Worm (Caenorhabditis elegans): ENCODE results near the gene fbxb-3.
A peak's percentile ranks its signal among the peaks of the same experiment; 100 is the strongest.

Gene fbxb-3

ce11 chrIV:11820067-11820913 is 18.5 kb upstream of the fbxb-3 start (continued):
- TF ChIP-seq madf-8 (GFP tag; conservative IDR thresholded peaks at IDR 0.05) (peak; percentile 31), xnd-1 (tag; optimal IDR thresholded peaks at IDR 0.05) (peak; percentile 33), lsy-27 (tag; optimal IDR thresholded peaks at IDR 0.05; ENCODE audit: borderline replicate concordance, insufficient read depth) (no peak), Y53G8AR.9 (GFP tag; conservative IDR thresholded peaks at IDR 0.05) (peak; percentile 70; the same call in 1 of the 2 replicates), ztf-22 (GFP tag; optimal IDR thresholded peaks at IDR 0.05) (no peak), madf-6 (GFP tag; IDR thresholded peaks at IDR 0.05) (peak; percentile 74), attf-6 (GFP tag; IDR thresholded peaks at IDR 0.05) (peak; percentile 64), hlh-12 (tag; optimal IDR thresholded peaks at IDR 0.05) (no peak), dox-1 (GFP tag; IDR thresholded peaks at IDR 0.05) (0 out of 2 replicates have a peak, but pooled peaks have one; percentile 22), rcor-1 (GFP tag; IDR thresholded peaks at IDR 0.05) (peak; percentile 64), ceh-100 (GFP tag; IDR thresholded peaks at IDR 0.05) (no peak), let-526 (GFP tag; IDR thresholded peaks at IDR 0.05) (peak; percentile 43; the same call in 1 of the 2 replicates), athp-1 (tag; optimal IDR thresholded peaks at IDR 0.05) (peak; percentile 79), D2030.7 (GFP tag; IDR thresholded peaks at IDR 0.05) (peak; percentile 27), ZK185.1 (tag; optimal IDR thresholded peaks at IDR 0.05; ENCODE audit: poor library complexity, severe bottlenecking) (peak; percentile 53), repo-1 (tag; optimal IDR thresholded peaks at IDR 0.05) (peak; percentile 64), F10E7.11 (tag; optimal IDR thresholded peaks at IDR 0.05) (no peak), somi-1 (GFP tag; optimal IDR thresholded peaks at IDR 0.05) (no peak), lin-54 (GFP tag; optimal IDR thresholded peaks at IDR 0.05) (peak; percentile 63), lsl-1 (GFP tag; optimal IDR thresholded peaks at IDR 0.05) (peak; percentile 27), pha-4 (tag; optimal IDR thresholded peaks at IDR 0.05) (peak; percentile 53), pbrm-1 (GFP tag; IDR thresholded peaks at IDR 0.05) (peak; percentile 53), Y56A3A.18 (GFP tag; IDR thresholded peaks at IDR 0.05) (peak; percentile 63; the same call in 1 of the 2 replicates), dpff-1 (tag; optimal IDR thresholded peaks at IDR 0.05) (no peak), mcd-1 (GFP tag; IDR thresholded peaks at IDR 0.05) (peak; percentile 12; the same call in 1 of the 2 replicates), lag-1 (GFP tag; IDR thresholded peaks at IDR 0.05) (no peak), unc-130 (GFP tag; optimal IDR thresholded peaks at IDR 0.05) (peak; percentile 42), B0035.1 (tag; optimal IDR thresholded peaks at IDR 0.05) (peak; percentile 8), Y67H2A.10 (GFP tag; conservative IDR thresholded peaks at IDR 0.05) (no peak), efl-1 (GFP tag; optimal IDR thresholded peaks at IDR 0.05) (peak; percentile 5), snpc-4 (GFP tag; optimal IDR thresholded peaks at IDR 0.05) (no peak), snpc-4 (tag; optimal IDR thresholded peaks at IDR 0.05) (peak in 2 of 4 experiments; percentile 2 to 43)

- TF ChIP-seq chd-7 (tag; optimal IDR thresholded peaks at IDR 0.05) (peak; percentile 53), lsl-1 (GFP tag; optimal IDR thresholded peaks at IDR 0.05) (no peak), gei-17 (GFP tag; optimal IDR thresholded peaks at IDR 0.05) (no peak), unc-130 (GFP tag; optimal IDR thresholded peaks at IDR 0.05) (no peak), unc-62 (GFP tag; optimal IDR thresholded peaks at IDR 0.05) (no peak), bed-2 (GFP tag; IDR thresholded peaks at IDR 0.05) (no peak), hmg-20 (GFP tag; IDR thresholded peaks at IDR 0.05) (no peak), lin-40 (tag; optimal IDR thresholded peaks at IDR 0.05) (peak; percentile 69), ztf-18 (tag; optimal IDR thresholded peaks at IDR 0.05) (peak; percentile 55), F23B12.7 (tag; optimal IDR thresholded peaks at IDR 0.05; ENCODE audit: insufficient read depth) (no peak), Y95B8A.8 (GFP tag; IDR thresholded peaks at IDR 0.05) (peak; percentile 55; the same call in 1 of the 2 replicates), C06A6.2 (GFP tag; conservative IDR thresholded peaks at IDR 0.05) (peak; percentile 60; the same call in 1 of the 2 replicates), ztf-3 (GFP tag; optimal IDR thresholded peaks at IDR 0.05) (peak; percentile 35), zim-3 (tag; optimal IDR thresholded peaks at IDR 0.05) (no peak), lin-26 (GFP tag; IDR thresholded peaks at IDR 0.05) (peak; percentile 68; the same call in 1 of the 2 replicates), hmg-1.2 (GFP tag; IDR thresholded peaks at IDR 0.05) (peak; percentile 62; the same call in 1 of the 2 replicates)
These were observed 17.0 kb upstream of the fbxb-3 start, which contains the start of the genes par-5 and M117.3 for ce11 chrIV:11821591-11822361. Gene par-5 (minus strand): TSS chrIV:11821924. Gene M117.3 (plus strand): TSS chrIV:11822206.
